Fruit fly (Drosophila melanogaster) whole organism, embryonic: ENCODE results near the gene CG10132.

ENCODE experiments used
- Ada2b ChIP-seq: fragments of 200-800 bp; sonication (Bioruptor generic); IDR thresholded peaks from 2 replicates; pipeline ENCODE4 v1.3.6; 2022; ENCODE audit warnings: missing biosample characterization, missing genetic modification characterization
- CG10147 ChIP-seq: fragments of 200-800 bp; sonication (Bioruptor generic); optimal IDR thresholded peaks from 2 replicates; lab custom pipeline; 2019; ENCODE audit warnings: missing biosample characterization, mild to moderate bottlenecking, missing genetic modification characterization, moderate library complexity
- CG10462 ChIP-seq: fragments of 200-800 bp; sonication (Bioruptor generic); optimal IDR thresholded peaks from 2 replicates; lab custom pipeline; 2016; ENCODE audit warnings: missing biosample characterization, missing genetic modification characterization
- CG10543 ChIP-seq: fragments of 200-800 bp; sonication (Bioruptor generic); optimal IDR thresholded peaks from 3 replicates; lab custom pipeline; 2017; ENCODE audit warnings: missing biosample characterization, mild to moderate bottlenecking, missing genetic modification characterization, moderate library complexity
- CG11093 ChIP-seq: fragments of 200-800 bp; sonication (Bioruptor generic); IDR thresholded peaks from 3 replicates; pipeline ENCODE4 v1.3.6; 2022; ENCODE audit warnings: missing biosample characterization, missing genetic modification characterization
- CG11696 ChIP-seq: fragments of 200-800 bp; sonication (Bioruptor generic); IDR thresholded peaks from 2 replicates; pipeline ENCODE4 v1.3.6; 2022; ENCODE audit warnings: missing biosample characterization, missing genetic modification characterization
- CG13424 ChIP-seq: fragments of 200-800 bp; sonication (Bioruptor generic); optimal IDR thresholded peaks from 2 replicates; lab custom pipeline; 2019; ENCODE audit warnings: missing biosample characterization, mild to moderate bottlenecking, missing genetic modification characterization, moderate library complexity
- CG13894 ChIP-seq: fragments of 200-800 bp; sonication (Bioruptor generic); optimal IDR thresholded peaks from 3 replicates; lab custom pipeline; 2018; ENCODE audit warnings: missing biosample characterization, mild to moderate bottlenecking, missing genetic modification characterization, moderate library complexity
- CG14014 ChIP-seq: fragments of 200-800 bp; sonication (Bioruptor generic); IDR thresholded peaks from 2 replicates; pipeline ENCODE4 v1.3.6; 2022; ENCODE audit warnings: missing biosample characterization, missing genetic modification characterization
- CG14050 ChIP-seq: fragments of 200-800 bp; sonication (Bioruptor generic); IDR thresholded peaks from 3 replicates; pipeline ENCODE4 v1.3.6; 2022; ENCODE audit warnings: missing biosample characterization, missing genetic modification characterization
- CG14860 ChIP-seq: fragments of 200-800 bp; sonication (Bioruptor generic); IDR thresholded peaks from 3 replicates; pipeline ENCODE4 v1.3.6; 2022; ENCODE audit warnings: missing biosample characterization, missing genetic modification characterization; ENCODE audit not compliant: partially characterized antibody
- CG14965 ChIP-seq: fragments of 200-800 bp; sonication (Bioruptor generic); optimal IDR thresholded peaks from 2 replicates; lab custom pipeline; 2016; ENCODE audit warnings: missing biosample characterization, missing genetic modification characterization, borderline replicate concordance
- CG15269 ChIP-seq: fragments of 200-800 bp; sonication (Bioruptor generic); optimal IDR thresholded peaks from 2 replicates; lab custom pipeline; 2018; ENCODE audit warnings: missing biosample characterization, mild to moderate bottlenecking, missing genetic modification characterization, moderate library complexity
- CG15696 ChIP-seq: fragments of 200-800 bp; sonication (Bioruptor generic); optimal IDR thresholded peaks from 2 replicates; lab custom pipeline; 2019; ENCODE audit warnings: missing biosample characterization, mild to moderate bottlenecking, missing genetic modification characterization, moderate library complexity
- CG17359 ChIP-seq: fragments of 200-800 bp; sonication (Bioruptor generic); optimal IDR thresholded peaks from 3 replicates; lab custom pipeline; 2018; ENCODE audit warnings: missing biosample characterization, mild to moderate bottlenecking, missing genetic modification characterization, moderate library complexity
- CG2875 ChIP-seq: fragments of 200-800 bp; sonication (Bioruptor generic); optimal IDR thresholded peaks from 2 replicates; lab custom pipeline; 2017; ENCODE audit warnings: missing biosample characterization, mild to moderate bottlenecking, missing genetic modification characterization, missing genetic modification reagents
- CG31388 ChIP-seq: fragments of 200-800 bp; sonication (Bioruptor generic); optimal IDR thresholded peaks from 2 replicates; lab custom pipeline; 2016; ENCODE audit warnings: missing biosample characterization, missing genetic modification characterization
- CG6689 ChIP-seq: fragments of 200-800 bp; sonication (Bioruptor generic); IDR thresholded peaks from 2 replicates; pipeline ENCODE4 v1.3.6; 2022; ENCODE audit warnings: missing biosample characterization, missing genetic modification characterization
- CG6765 ChIP-seq: fragments of 200-800 bp; sonication (Bioruptor generic); optimal IDR thresholded peaks from 3 replicates; lab custom pipeline; 2017; ENCODE audit warnings: missing biosample characterization, mild to moderate bottlenecking, missing genetic modification characterization
- CG7271 ChIP-seq: fragments of 200-800 bp; sonication (Bioruptor generic); optimal IDR thresholded peaks from 2 replicates; lab custom pipeline; 2018; ENCODE audit warnings: missing biosample characterization, mild to moderate bottlenecking, missing genetic modification characterization, moderate library complexity
- CG7786 ChIP-seq: fragments of 200-800 bp; sonication (Bioruptor generic); optimal IDR thresholded peaks from 2 replicates; lab custom pipeline; 2016; ENCODE audit warnings: missing biosample characterization, missing genetic modification characterization
- CG8765 ChIP-seq: fragments of 200-800 bp; sonication (Bioruptor generic); IDR thresholded peaks from 2 replicates; pipeline ENCODE4 v1.3.6; 2022; ENCODE audit warnings: missing biosample characterization, missing genetic modification characterization
- CG8924 ChIP-seq: fragments of 200-800 bp; optimal IDR thresholded peaks from 3 replicates; lab custom pipeline; 2019; ENCODE audit warnings: missing biosample characterization, mild to moderate bottlenecking, missing genetic modification characterization, moderate library complexity
- Camta ChIP-seq: fragments of 200-800 bp; sonication (Bioruptor generic); optimal IDR thresholded peaks from 2 replicates; lab custom pipeline; 2016; ENCODE audit warnings: missing biosample characterization, missing genetic modification characterization
- CrebB ChIP-seq: fragments of 200-800 bp; sonication (Bioruptor generic); optimal IDR thresholded peaks from 3 replicates; lab custom pipeline; 2018; ENCODE audit warnings: missing biosample characterization, mild to moderate bottlenecking, missing genetic modification characterization
- Dip2 ChIP-seq: fragments of 200-800 bp; sonication (Bioruptor generic); IDR thresholded peaks from 2 replicates; pipeline ENCODE4 v1.3.6; 2022; ENCODE audit warnings: missing biosample characterization, missing genetic modification characterization
- HHEX ChIP-seq: fragments of 200-800 bp; sonication (Bioruptor generic); optimal IDR thresholded peaks from 3 replicates; lab custom pipeline; 2017; ENCODE audit warnings: missing biosample characterization, mild to moderate bottlenecking, missing genetic modification characterization, missing genetic modification reagents
- Hmx ChIP-seq: fragments of 200-800 bp; sonication (Bioruptor generic); optimal IDR thresholded peaks from 2 replicates; lab custom pipeline; 2016; ENCODE audit warnings: missing biosample characterization, missing genetic modification characterization
- NC2β ChIP-seq: fragments of 200-800 bp; sonication (Bioruptor generic); optimal IDR thresholded peaks from 2 replicates; lab custom pipeline; 2016; ENCODE audit warnings: missing biosample characterization, missing genetic modification characterization
- Nf-YB ChIP-seq: fragments of 200-800 bp; sonication (Bioruptor generic); optimal IDR thresholded peaks from 3 replicates; lab custom pipeline; 2019; ENCODE audit warnings: missing biosample characterization, mild to moderate bottlenecking, missing genetic modification characterization, moderate library complexity
- Scr ChIP-seq: fragments of 200-800 bp; sonication (Bioruptor generic); IDR thresholded peaks from 2 replicates; pipeline ENCODE4 v1.3.6; 2022; ENCODE audit warnings: missing biosample characterization, missing genetic modification characterization; ENCODE audit not compliant: partially characterized antibody
- Side ChIP-seq: fragments of 200-800 bp; sonication (Bioruptor generic); optimal IDR thresholded peaks from 2 replicates; lab custom pipeline; 2016; ENCODE audit warnings: missing biosample characterization, missing genetic modification characterization
- Taf1 ChIP-seq: fragments of 200-800 bp; sonication (Bioruptor generic); IDR thresholded peaks from 2 replicates; pipeline ENCODE4 v1.3.6; 2022; ENCODE audit warnings: missing biosample characterization, missing genetic modification characterization
- Xbp1 ChIP-seq: fragments of 200-800 bp; sonication (Bioruptor generic); optimal IDR thresholded peaks from 3 replicates; lab custom pipeline; 2016; ENCODE audit warnings: missing biosample characterization, mild to moderate bottlenecking, missing genetic modification characterization
- ab ChIP-seq: fragments of 200-800 bp; sonication (Bioruptor generic); optimal IDR thresholded peaks from 2 replicates; lab custom pipeline; 2016; ENCODE audit warnings: missing biosample characterization, missing genetic modification characterization
- ato ChIP-seq: fragments of 200-800 bp; sonication (Bioruptor generic); IDR thresholded peaks from 2 replicates; pipeline ENCODE4 v1.3.6; 2022; ENCODE audit warnings: missing biosample characterization, missing genetic modification characterization; ENCODE audit not compliant: partially characterized antibody
- bcd ChIP-seq: fragments of 200-800 bp; sonication (Bioruptor generic); optimal IDR thresholded peaks from 2 replicates; lab custom pipeline; 2017; ENCODE audit warnings: missing biosample characterization, mild to moderate bottlenecking, missing genetic modification characterization
- chn ChIP-seq: fragments of 200-800 bp; sonication (Bioruptor generic); optimal IDR thresholded peaks from 2 replicates; lab custom pipeline; 2016; ENCODE audit warnings: missing biosample characterization, missing genetic modification characterization
- croc ChIP-seq: fragments of 200-800 bp; sonication (Bioruptor generic); conservative IDR thresholded peaks from 3 replicates; pipeline ENCODE4 v1.3.6; 2022; ENCODE audit warnings: missing biosample characterization, missing genetic modification characterization
- exex ChIP-seq: fragments of 200-800 bp; sonication (Bioruptor generic); optimal IDR thresholded peaks from 4 replicates; lab custom pipeline; 2018; ENCODE audit warnings: missing biosample characterization, mild to moderate bottlenecking, missing genetic modification characterization, moderate library complexity
- fu2 ChIP-seq: fragments of 200-800 bp; sonication (Bioruptor generic); optimal IDR thresholded peaks from 2 replicates; lab custom pipeline; 2016; ENCODE audit warnings: missing biosample characterization, missing genetic modification characterization
- hbn ChIP-seq: fragments of 200-800 bp; sonication (Bioruptor generic); IDR thresholded peaks from 2 replicates; pipeline ENCODE4 v1.3.6; 2022; ENCODE audit warnings: missing biosample characterization, missing genetic modification characterization; ENCODE audit not compliant: partially characterized antibody
- klu ChIP-seq: fragments of 200-800 bp; sonication (Bioruptor generic); IDR thresholded peaks from 2 replicates; pipeline ENCODE4 v1.3.6; 2022; ENCODE audit warnings: missing biosample characterization, missing genetic modification characterization
- oc ChIP-seq: fragments of 200-800 bp; sonication (Bioruptor generic); optimal IDR thresholded peaks from 2 replicates; lab custom pipeline; 2018; ENCODE audit warnings: missing biosample characterization, mild to moderate bottlenecking, missing genetic modification characterization, moderate library complexity
- rib ChIP-seq: fragments of 200-800 bp; sonication (Bioruptor generic); IDR thresholded peaks from 2 replicates; pipeline ENCODE4 v1.3.6; 2022; ENCODE audit warnings: missing biosample characterization, missing genetic modification characterization
- ro ChIP-seq: fragments of 200-800 bp; sonication (Bioruptor generic); IDR thresholded peaks from 2 replicates; pipeline ENCODE4 v1.3.6; 2022; ENCODE audit warnings: missing biosample characterization, missing genetic modification characterization
- row ChIP-seq: fragments of 200-800 bp; sonication (Bioruptor generic); IDR thresholded peaks from 3 replicates; pipeline ENCODE4 v1.3.6; 2022; ENCODE audit warnings: missing biosample characterization, missing genetic modification characterization
- sna ChIP-seq: fragments of 200-800 bp; sonication (Bioruptor generic); IDR thresholded peaks from 2 replicates; pipeline ENCODE4 v1.3.6; 2022; ENCODE audit warnings: missing biosample characterization, missing genetic modification characterization; ENCODE audit not compliant: partially characterized antibody
- stc ChIP-seq: fragments of 200-800 bp; sonication (Bioruptor generic); IDR thresholded peaks from 2 replicates; pipeline ENCODE4 v1.3.6; 2022; ENCODE audit warnings: missing biosample characterization, missing genetic modification characterization
- usp ChIP-seq: fragments of >200 bp; optimal IDR thresholded peaks from 2 replicates; lab custom pipeline; 2017; ENCODE audit warnings: missing biosample characterization, missing genetic modification characterization

CG10132 gene

DNA sequence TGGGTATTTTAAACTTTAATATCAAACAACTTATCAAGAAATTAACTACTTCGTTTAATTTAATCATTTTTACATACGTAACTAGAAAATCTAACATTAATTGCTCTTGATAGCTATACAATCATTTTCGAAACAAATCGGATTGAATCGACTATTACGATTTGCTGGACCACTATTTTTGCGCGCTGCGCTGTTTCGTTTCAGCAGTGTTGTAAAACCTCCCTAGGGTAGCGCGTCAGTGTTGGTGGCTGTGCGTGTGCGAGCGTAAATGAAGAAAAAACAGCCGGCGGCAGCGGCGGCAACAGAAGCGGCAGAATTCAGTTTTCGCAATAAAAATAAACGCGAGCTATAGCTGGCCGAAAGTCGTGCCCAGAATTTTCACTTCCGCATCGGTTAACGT, 14.6 kb downstream of the CG10132 start, which contains the start of gene CG33116 (continued):
- TF ChIP-seq HHEX (peak; percentile 79), CG11093 (GFP tag; lab: Robert Waterston, UW) (peak; percentile 20; the same call in 1 of the 3 replicates), CG7786 (GFP tag; lab: Kevin White, UChicago) (peak; percentile 85), rib (GFP tag; lab: Robert Waterston, UW) (peak; percentile 78), CG10543 (GFP tag; lab: Kevin White, UChicago) (peak; percentile 49), croc (GFP tag; lab: Robert Waterston, UW) (peak; percentile 46; the same call in 2 of the 3 replicates), CG15696 (peak; percentile 85), Side (GFP tag; lab: Kevin White, UChicago) (peak; percentile 80), CG11696 (GFP tag; lab: Robert Waterston, UW) (peak; percentile 100), CrebB (tag; lab: Kevin White, UChicago) (peak; percentile 68), ab (GFP tag; lab: Kevin White, UChicago) (peak; percentile 26), CG15269 (peak; percentile 80), ro (GFP tag; lab: Robert Waterston, UW) (peak; percentile 40; the same call in 1 of the 2 replicates), stc (GFP tag; lab: Robert Waterston, UW) (peak; percentile 66), chn (GFP tag; lab: Kevin White, UChicago) (peak; percentile 90), Taf1 (peak; percentile 23; the same call in 1 of the 2 replicates), CG2875 (peak; percentile 70), CG13424 (tag; lab: Kevin White, UChicago) (peak; percentile 76), CG14965 (GFP tag; lab: Kevin White, UChicago) (peak; percentile 44), klu (peak; percentile 21; the same call in 1 of the 2 replicates), NC2β (peak; percentile 84), Dip2 (GFP tag; lab: Robert Waterston, UW) (no peak), CG6765 (GFP tag; lab: Kevin White, UChicago) (peak; percentile 71), row (GFP tag; lab: Robert Waterston, UW) (peak; percentile 79), CG31388 (GFP tag; lab: Kevin White, UChicago) (no peak), Scr (GFP tag; lab: Robert Waterston, UW) (peak; percentile 27; the same call in 1 of the 2 replicates), CG6689 (peak; percentile 64), CG8765 (peak; percentile 42; the same call in 1 of the 2 replicates), oc (tag; lab: Kevin White, UChicago) (peak; percentile 50), CG14014 (GFP tag; lab: Robert Waterston, UW) (peak; percentile 74; the same call in 1 of the 2 replicates), CG10147 (GFP tag; lab: Kevin White, UChicago) (peak; percentile 45), hbn (peak; percentile 42; the same call in 1 of the 2 replicates), Ada2b (GFP tag; lab: Robert Waterston, UW) (peak; percentile 59; the same call in 1 of the 2 replicates), CG17359 (tag; lab: Kevin White, UChicago) (peak; percentile 80), bcd (GFP tag; lab: Kevin White, UChicago) (peak; percentile 85), CG8924 (tag; lab: Kevin White, UChicago) (peak; percentile 79), CG14050 (peak; percentile 51), Hmx (peak; percentile 54), usp (GFP tag; lab: Kevin White, UChicago) (no peak), exex (tag; lab: Kevin White, UChicago) (peak; percentile 26), ato (GFP tag; lab: Robert Waterston, UW) (0 out of 2 replicates have a peak, but pooled peaks have one; percentile 25), Camta (GFP tag; lab: Kevin White, UChicago) (peak; percentile 78), Nf-YB (GFP tag; lab: Kevin White, UChicago) (peak; percentile 56), CG14860 (GFP tag; lab: Robert Waterston, UW) (no peak), CG13894 (tag; lab: Kevin White, UChicago) (peak; percentile 38), CG7271 (tag; lab: Kevin White, UChicago) (peak; percentile 29), Xbp1 (GFP tag; lab: Kevin White, UChicago) (peak; percentile 89), CG10462 (GFP tag; lab: Kevin White, UChicago) (peak; percentile 56), sna (GFP tag; lab: Robert Waterston, UW) (no peak), fu2 (GFP tag; lab: Kevin White, UChicago) (peak; percentile 88)
